Worm (Caenorhabditis elegans) whole organism, L4 larva: ENCODE measurements around the gene F01G12.18.
A peak's percentile ranks its signal among the peaks of the same experiment; 100 is the strongest.

Source experiments
- F44E2.7 ChIP-seq: fragments of 200-800 bp; sonication (Bioruptor generic); IDR thresholded peaks from 2 replicates; pipeline ENCODE4 v2.1.2; 2022; ENCODE audit warnings: missing genetic modification characterization, missing compliant biosample characterization
- ZK337.2 ChIP-seq: fragments of 200-800 bp; sonication (Bioruptor generic); IDR thresholded peaks from 2 replicates; pipeline ENCODE4 v1.3.6; 2022; ENCODE audit warnings: missing genetic modification reagents, missing genetic modification characterization, missing compliant biosample characterization
- aha-1 ChIP-seq: fragments of 150-350 bp; peaks from one replicate; lab custom pipeline; 2014; ENCODE audit warnings: missing biosample characterization, missing genetic modification characterization
- aly-2 ChIP-seq: sonication (generic microtip); optimal IDR thresholded peaks from 2 replicates; lab custom pipeline; 2018; ENCODE audit warnings: missing biosample characterization, missing genetic modification characterization
- attf-4 ChIP-seq: sonication (generic microtip); optimal IDR thresholded peaks from 3 replicates; lab custom pipeline; 2017; ENCODE audit warnings: missing biosample characterization, missing genetic modification characterization
- ceh-20 ChIP-seq: fragments of 200-800 bp; sonication (Bioruptor generic); IDR thresholded peaks from 2 replicates; pipeline ENCODE4 v1.3.6; 2022; ENCODE audit warnings: missing genetic modification reagents, missing genetic modification characterization, missing compliant biosample characterization
- ceh-44 ChIP-seq: fragments of 200-800 bp; sonication (Bioruptor generic); IDR thresholded peaks from 2 replicates; pipeline ENCODE4 v1.3.6; 2022; ENCODE audit warnings: missing genetic modification reagents, missing genetic modification characterization, missing compliant biosample characterization
- ces-1 ChIP-seq: fragments of 150-350 bp; sonication (generic microtip); optimal IDR thresholded peaks from 4 replicates; lab custom pipeline; 2014; ENCODE audit warnings: missing biosample characterization, missing genetic modification reagents, missing genetic modification characterization
- daf-19 ChIP-seq: fragments of 200-800 bp; sonication (Bioruptor generic); conservative IDR thresholded peaks from 2 replicates; pipeline ENCODE4 v1.3.6; 2022; ENCODE audit warnings: missing genetic modification characterization, missing compliant biosample characterization
- dmd-9 ChIP-seq: fragments of 200-800 bp; sonication (Bioruptor generic); IDR thresholded peaks from 2 replicates; pipeline ENCODE4 v1.3.6; 2022; ENCODE audit warnings: missing genetic modification reagents, missing genetic modification characterization, missing compliant biosample characterization
- egl-27 ChIP-seq: sonication (generic microtip); optimal IDR thresholded peaks from 3 replicates; lab custom pipeline; 2017; ENCODE audit warnings: missing biosample characterization, missing genetic modification reagents, missing genetic modification characterization
- egl-43 ChIP-seq: fragments of 200-800 bp; sonication (Bioruptor generic); IDR thresholded peaks from 2 replicates; pipeline ENCODE4 v1.3.6; 2022; ENCODE audit warnings: missing genetic modification reagents, missing genetic modification characterization, missing compliant biosample characterization
- fkh-10 ChIP-seq: fragments of 150-350 bp; optimal IDR thresholded peaks from 2 replicates; lab custom pipeline; 2014; ENCODE audit warnings: missing biosample characterization, missing genetic modification reagents, missing genetic modification characterization
- fos-1 ChIP-seq: fragments of 150-350 bp; optimal IDR thresholded peaks from 2 replicates; lab custom pipeline; 2014; ENCODE audit warnings: missing biosample characterization, missing genetic modification characterization
- hlh-11 ChIP-seq: fragments of 200-800 bp; sonication (Bioruptor generic); optimal IDR thresholded peaks from 2 replicates; lab custom pipeline; 2018; ENCODE audit warnings: mild to moderate bottlenecking, missing genetic modification characterization, missing compliant biosample characterization
- hlh-30 ChIP-seq: sonication (generic microtip); optimal IDR thresholded peaks from 2 replicates; lab custom pipeline; 2017; ENCODE audit warnings: antibody characterized with exemption, mild to moderate bottlenecking, missing genetic modification characterization, missing compliant biosample characterization; ENCODE audit not compliant: insufficient read depth
- jun-1 ChIP-seq: fragments of 150-350 bp; optimal IDR thresholded peaks from 2 replicates; lab custom pipeline; 2014; ENCODE audit warnings: missing biosample characterization, missing genetic modification reagents, missing genetic modification characterization
- lim-7 ChIP-seq: fragments of 200-800 bp; sonication (Bioruptor generic); IDR thresholded peaks from 2 replicates; pipeline ENCODE4 v1.3.6; 2022; ENCODE audit warnings: missing genetic modification characterization, missing compliant biosample characterization
- lin-29 ChIP-seq: fragments of 200-800 bp; sonication (Bioruptor generic); IDR thresholded peaks from 2 replicates; pipeline ENCODE4 v1.3.6; 2022; ENCODE audit warnings: missing genetic modification reagents, missing genetic modification characterization, missing compliant biosample characterization
- lin-38 ChIP-seq: fragments of 200-800 bp; sonication (Bioruptor generic); IDR thresholded peaks from 2 replicates; pipeline ENCODE4 v1.3.6; 2022; ENCODE audit warnings: missing genetic modification reagents, missing genetic modification characterization, missing compliant biosample characterization
- lsy-2 ChIP-seq, 2 experiments: fragments of 150-350 bp in 1 of 2; sonication (generic microtip) in 1 of 2; optimal IDR thresholded peaks; 2 replicates each; lab custom pipeline; 2014 to 2017; ENCODE audit warnings: missing biosample characterization in 2 of 2, missing genetic modification characterization in 2 of 2
- madf-9 ChIP-seq: fragments of 200-800 bp; sonication (Bioruptor generic); conservative IDR thresholded peaks from 2 replicates; pipeline ENCODE4 v1.3.6; 2022; ENCODE audit warnings: missing genetic modification reagents, missing genetic modification characterization, missing compliant biosample characterization
- mdl-1 ChIP-seq, 2 experiments: fragments of 150-350 bp in 1 of 2; sonication (generic microtip) in 1 of 2; optimal IDR thresholded peaks; 2 replicates each; lab custom pipeline; 2014 to 2017; ENCODE audit warnings: missing biosample characterization in 2 of 2, missing genetic modification characterization in 2 of 2
- mxl-3 ChIP-seq: fragments of 200-800 bp; sonication (Bioruptor generic); optimal IDR thresholded peaks from 2 replicates; lab custom pipeline; 2018; ENCODE audit warnings: mild to moderate bottlenecking, missing genetic modification characterization, missing compliant biosample characterization
- nhr-102 ChIP-seq: sonication (generic microtip); optimal IDR thresholded peaks from 2 replicates; lab custom pipeline; 2016; ENCODE audit warnings: mild to moderate bottlenecking, missing genetic modification characterization, moderate library complexity, missing compliant biosample characterization
- nhr-237 ChIP-seq: sonication (generic microtip); optimal IDR thresholded peaks from 2 replicates; lab custom pipeline; 2017; ENCODE audit warnings: missing biosample characterization, missing genetic modification characterization
- nhr-25 ChIP-seq: sonication (generic microtip); optimal IDR thresholded peaks from 2 replicates; lab custom pipeline; 2017; ENCODE audit warnings: missing genetic modification characterization, mild to moderate bottlenecking, missing compliant biosample characterization, antibody characterized with exemption, moderate library complexity, borderline replicate concordance; ENCODE audit not compliant: insufficient read depth
- nhr-28 ChIP-seq: fragments of 150-350 bp; optimal IDR thresholded peaks from 2 replicates; lab custom pipeline; 2014; ENCODE audit warnings: missing biosample characterization, missing genetic modification characterization
- nhr-41 ChIP-seq: fragments of 200-800 bp; sonication (Bioruptor generic); IDR thresholded peaks from 2 replicates; pipeline ENCODE4 v1.3.6; 2022; ENCODE audit warnings: missing genetic modification reagents, missing genetic modification characterization, missing compliant biosample characterization
- nhr-6 ChIP-seq: fragments of 150-350 bp; optimal IDR thresholded peaks from 2 replicates; lab custom pipeline; 2014; ENCODE audit warnings: missing biosample characterization, missing genetic modification characterization
- pqm-1 ChIP-seq: sonication (generic microtip); optimal IDR thresholded peaks from 2 replicates; lab custom pipeline; 2017; ENCODE audit warnings: missing biosample characterization, missing genetic modification characterization
- set-16 ChIP-seq: fragments of 200-800 bp; sonication (Bioruptor generic); IDR thresholded peaks from 2 replicates; pipeline ENCODE4 v1.3.6; 2022; ENCODE audit warnings: missing genetic modification reagents, missing genetic modification characterization, missing compliant biosample characterization
- tag-97 ChIP-seq: fragments of 200-800 bp; sonication (Bioruptor generic); IDR thresholded peaks from 2 replicates; pipeline ENCODE4 v1.3.6; 2022; ENCODE audit warnings: missing genetic modification characterization, missing compliant biosample characterization
- tra-1 ChIP-seq: fragments of 200-800 bp; sonication (Bioruptor generic); IDR thresholded peaks from 2 replicates; pipeline ENCODE4 v1.3.6; 2022; ENCODE audit warnings: missing genetic modification reagents, missing genetic modification characterization, missing compliant biosample characterization
- unc-62 ChIP-seq, 3 experiments: fragments of 150-350 bp in 1 of 3; sonication (generic microtip); optimal IDR thresholded peaks in 2 of 3; peaks in 1 of 3; 1 replicate in 1 of 3; 2 replicates in 2 of 3; lab custom pipeline; 2014 to 2017; ENCODE audit warnings: missing biosample characterization in 3 of 3, missing genetic modification characterization in 3 of 3, missing genetic modification reagents in 3 of 3, missing genotype in 1 of 3
- vab-7 ChIP-seq: fragments of 200-800 bp; sonication (Bioruptor generic); IDR thresholded peaks from 2 replicates; pipeline ENCODE4 v1.3.6; 2022; ENCODE audit warnings: missing genetic modification reagents, missing genetic modification characterization, missing compliant biosample characterization
- zip-11 ChIP-seq: fragments of 200-800 bp; sonication (Bioruptor generic); IDR thresholded peaks from 2 replicates; pipeline ENCODE4 v1.3.6; 2022; ENCODE audit warnings: missing genetic modification characterization, missing compliant biosample characterization
- zip-2 ChIP-seq: fragments of 150-350 bp; optimal IDR thresholded peaks from 2 replicates; lab custom pipeline; 2014; ENCODE audit warnings: missing biosample characterization, missing genetic modification characterization

Gene F01G12.18

DNA sequence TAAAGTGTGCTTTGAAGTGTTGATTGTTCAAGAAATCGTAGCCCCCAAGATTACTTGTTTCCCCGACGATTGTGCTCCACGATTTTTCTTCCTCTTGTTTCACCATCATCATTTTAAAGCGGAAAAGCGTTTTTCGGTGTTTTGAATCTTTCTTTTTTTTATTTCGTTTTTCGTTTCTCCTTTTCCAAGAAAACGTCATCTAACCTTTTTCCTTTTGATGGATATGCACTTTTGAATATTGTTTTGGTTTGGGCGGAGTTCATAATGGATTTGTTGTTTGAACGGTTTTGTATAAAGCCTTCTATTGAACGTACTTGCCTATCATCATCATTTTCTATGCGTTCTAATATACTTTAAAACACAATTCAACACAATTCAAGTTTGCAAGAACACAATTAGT, 33.9 kb upstream of the F01G12.18 start, which contains the start of gene F38E9.6:
Gene F38E9.6 (plus strand): TSS at position 301 of the 400 bp plus-strand sequence.
- TF ChIP-seq jun-1 (tag; lab: Kevin White, UChicago) (no peak), attf-4 (no peak), lin-29 (GFP tag; lab: Robert Waterston, UW) (no peak), egl-27 (tag; lab: Kevin White, UChicago) (no peak), aly-2 (tag; lab: Kevin White, UChicago) (no peak), fos-1 (tag; lab: Kevin White, UChicago) (no peak), tag-97 (no peak), ceh-20 (GFP tag; lab: Robert Waterston, UW) (no peak), daf-19 (GFP tag; lab: Robert Waterston, UW) (no peak), lin-38 (GFP tag; lab: Robert Waterston, UW) (no peak), ceh-44 (no peak)

DNA sequence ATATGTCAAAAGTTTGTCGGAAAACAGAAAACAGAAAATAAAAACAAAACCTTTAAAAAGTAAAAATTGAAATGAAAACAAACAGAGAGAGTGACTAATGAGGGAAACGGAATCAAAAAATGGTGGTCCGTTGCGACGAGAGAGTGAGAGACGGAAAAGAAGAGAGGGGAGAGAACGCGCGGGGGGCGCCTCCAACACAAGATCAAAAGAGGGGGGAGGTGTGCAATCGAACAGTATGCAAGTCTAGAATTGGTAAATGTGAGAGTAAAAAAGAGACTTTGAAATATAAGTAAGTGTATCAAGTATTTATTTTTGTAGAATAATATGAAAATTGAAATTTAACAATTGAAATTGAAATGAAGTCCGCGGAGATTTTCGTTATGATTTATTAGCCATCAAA, 20.1 kb upstream of the F01G12.18 start:
- TF ChIP-seq pqm-1 (tag; lab: Kevin White, UChicago) (no peak), egl-43 (no peak), nhr-41 (GFP tag; lab: Robert Waterston, UW) (no peak)

DNA sequence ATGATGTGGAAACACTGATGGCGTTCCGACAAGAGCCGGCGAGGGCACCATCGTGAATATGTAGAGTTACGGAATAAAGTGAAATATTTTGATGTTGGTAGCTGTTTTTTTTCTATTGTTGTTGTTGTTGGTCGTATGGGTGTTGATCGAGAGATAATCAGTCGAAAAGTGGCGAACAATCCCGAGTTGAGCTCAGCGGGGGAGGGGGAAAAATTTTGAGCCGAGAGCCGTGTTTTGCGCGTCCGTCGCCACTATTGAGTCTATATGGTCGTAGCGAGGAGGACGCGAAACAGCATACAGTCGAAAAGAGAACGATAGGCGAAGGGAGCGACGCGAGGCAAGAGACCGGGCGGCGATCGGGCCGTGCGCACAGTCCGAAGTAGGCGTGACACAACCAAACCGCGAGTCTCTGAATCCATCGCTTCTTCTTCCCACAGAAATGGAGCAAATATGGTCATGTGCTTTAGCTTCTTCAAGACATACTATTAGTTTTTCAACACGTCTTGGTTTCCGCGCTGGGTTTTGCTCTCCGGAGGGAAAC, 18.6 kb upstream of the F01G12.18 start, which contains the start of gene eat-17:
Gene eat-17 (minus strand): TSS at position 51 of the 541 bp plus-strand sequence.
- TF ChIP-seq ceh-20 (GFP tag; lab: Robert Waterston, UW), result no peak
- TF ChIP-seq aha-1 (tag; lab: Kevin White, UChicago), result peak; percentile 31
- no peak for TF ChIP-seq nhr-237 (tag; lab: Kevin White, UChicago)
- no peak for TF ChIP-seq zip-11 (GFP tag; lab: Robert Waterston, UW)
- no peak for TF ChIP-seq attf-4
- peak; percentile 54 for TF ChIP-seq set-16 (GFP tag; lab: Robert Waterston, UW)
- no peak for TF ChIP-seq pqm-1 (tag; lab: Kevin White, UChicago)
- TF ChIP-seq ceh-44, result no peak
- no peak for TF ChIP-seq dmd-9 (GFP tag; lab: Robert Waterston, UW)
- TF ChIP-seq lin-29 (GFP tag; lab: Robert Waterston, UW), result no peak
- no peak for TF ChIP-seq ZK337.2 (GFP tag; lab: Robert Waterston, UW)
- no peak for TF ChIP-seq lsy-2 (tag; optimal IDR thresholded peaks at IDR 0.05; lab: Kevin White, UChicago)
- TF ChIP-seq, all 104 proteins: peak for 2

DNA sequence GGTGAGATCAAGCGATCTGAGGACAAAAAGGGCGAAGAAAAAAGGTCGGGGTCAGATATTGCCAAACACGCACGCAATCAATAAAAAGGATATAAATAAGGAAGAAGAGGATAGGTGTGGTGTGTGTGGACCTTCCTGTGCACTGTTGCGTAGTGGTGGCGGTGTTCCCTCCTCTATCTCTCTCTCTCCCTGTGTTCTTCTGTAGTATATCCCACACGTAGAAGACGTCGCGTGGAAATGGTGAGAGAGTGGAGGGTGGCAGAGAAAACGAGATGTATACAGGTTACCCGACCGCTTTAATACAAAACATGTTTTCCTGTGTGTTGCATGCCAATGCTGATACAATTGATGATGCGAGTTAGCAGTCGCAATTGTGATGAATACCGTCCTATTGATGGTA, 16.3 kb upstream of the F01G12.18 start:
- TF ChIP-seq nhr-28 (tag; lab: Kevin White, UChicago) (peak; percentile 66), lim-7 (GFP tag; lab: Robert Waterston, UW) (no peak), madf-9 (GFP tag; lab: Robert Waterston, UW) (no peak), F44E2.7 (GFP tag; lab: Robert Waterston, UW) (no peak), hlh-30 (tag; lab: Kevin White, UChicago) (peak; percentile 19), nhr-102 (no peak), mdl-1 (tag; optimal IDR thresholded peaks at IDR 0.05; lab: Kevin White, UChicago) (peak; percentile 57 to 79), nhr-6 (no peak), vab-7 (no peak), daf-19 (GFP tag; lab: Robert Waterston, UW) (0 out of 2 replicates have a peak, but pooled peaks have one; percentile 13), unc-62 (GFP tag; optimal IDR thresholded peaks at IDR 0.05 in 1 of 2; lab: Kevin White, UChicago) (no peak), unc-62 (tag; optimal IDR thresholded peaks at IDR 0.05; lab: Kevin White, UChicago) (no peak), ces-1 (GFP tag; lab: Kevin White, UChicago) (no peak), tra-1 (GFP tag; lab: Robert Waterston, UW) (no peak), hlh-11 (peak; percentile 37), zip-2 (no peak), aha-1 (tag; lab: Kevin White, UChicago) (no peak), fkh-10 (GFP tag; lab: Kevin White, UChicago) (no peak), mxl-3 (peak; percentile 63), nhr-25 (tag; lab: Kevin White, UChicago) (peak; percentile 73)
